Fruit fly (Drosophila melanogaster) whole organism, wandering third instar larva: ENCODE measurements around the gene CG10164.

Experiments
- Abd-B ChIP-seq: fragments of >200 bp; optimal IDR thresholded peaks from 2 replicates; lab custom pipeline; 2017; ENCODE audit warnings: missing biosample characterization, missing genetic modification characterization
- CG32264 ChIP-seq: fragments of 200-800 bp; sonication (Bioruptor generic); optimal IDR thresholded peaks from 2 replicates; lab custom pipeline; 2016; ENCODE audit warnings: missing biosample characterization, missing genetic modification characterization
- CG9705 ChIP-seq: fragments of 200-800 bp; sonication (Bioruptor generic); optimal IDR thresholded peaks from 2 replicates; lab custom pipeline; 2018; ENCODE audit warnings: missing biosample characterization, mild to moderate bottlenecking, missing genetic modification characterization
- CrebA ChIP-seq: fragments of 200-800 bp; sonication (Bioruptor generic); optimal IDR thresholded peaks from 2 replicates; lab custom pipeline; 2016; ENCODE audit warnings: missing biosample characterization, mild to moderate bottlenecking, missing genetic modification characterization, borderline replicate concordance
- Dfd ChIP-seq: fragments of >200 bp; optimal IDR thresholded peaks from 2 replicates; lab custom pipeline; 2017; ENCODE audit warnings: missing biosample characterization, missing genetic modification characterization
- HLH106 ChIP-seq: fragments of 200-800 bp; optimal IDR thresholded peaks from 3 replicates; lab custom pipeline; 2019; ENCODE audit warnings: missing biosample characterization, mild to moderate bottlenecking, missing genetic modification characterization, moderate library complexity
- Hr78 ChIP-seq: fragments of >200 bp; optimal IDR thresholded peaks from 2 replicates; lab custom pipeline; 2017; ENCODE audit warnings: missing biosample characterization, missing genetic modification characterization
- Hr83 ChIP-seq: fragments of 200-300 bp; sonication (Bioruptor generic); optimal IDR thresholded peaks from 2 replicates; lab custom pipeline; 2016; ENCODE audit warnings: missing biosample characterization, mild to moderate bottlenecking, missing genetic modification characterization, moderate library complexity; ENCODE audit not compliant: poor library complexity, severe bottlenecking
- Jra ChIP-seq: sonication (Bioruptor generic); optimal IDR thresholded peaks from 2 replicates; lab custom pipeline; 2016; ENCODE audit warnings: missing biosample characterization, missing genetic modification characterization
- Mio ChIP-seq: sonication (Bioruptor generic); optimal IDR thresholded peaks from 2 replicates; lab custom pipeline; 2016; ENCODE audit warnings: missing biosample characterization, missing genetic modification characterization
- Myc ChIP-seq: fragments of >200 bp; optimal IDR thresholded peaks from 2 replicates; lab custom pipeline; 2017
- N ChIP-seq: fragments of >200 bp; optimal IDR thresholded peaks from 2 replicates; lab custom pipeline; 2018; ENCODE audit warnings: missing biosample characterization, missing external identifiers, missing genetic modification characterization
- OdsH ChIP-seq: fragments of 200-800 bp; sonication (Bioruptor generic); optimal IDR thresholded peaks from 2 replicates; lab custom pipeline; 2016; ENCODE audit warnings: missing biosample characterization, mild to moderate bottlenecking, missing genetic modification characterization
- Rel ChIP-seq, 2 experiments: fragments of 200-800 bp; sonication (Bioruptor generic) in 1 of 2; optimal IDR thresholded peaks; 2 replicates in 1 of 2; 3 replicates in 1 of 2; lab custom pipeline; 2016 to 2019; ENCODE audit warnings: mild to moderate bottlenecking in 2 of 2, missing biosample characterization in 2 of 2, missing genetic modification characterization in 2 of 2, moderate library complexity in 1 of 2
- Sp1 ChIP-seq: fragments of 200-800 bp; sonication (Bioruptor generic); optimal IDR thresholded peaks from 3 replicates; lab custom pipeline; 2019; ENCODE audit warnings: missing biosample characterization, mild to moderate bottlenecking, missing genetic modification characterization, moderate library complexity
- Vsx2 ChIP-seq: fragments of 200-300, 225-300 bp; sonication (Bioruptor generic); optimal IDR thresholded peaks from 2 replicates; lab custom pipeline; 2018; ENCODE audit warnings: missing biosample characterization, missing genetic modification characterization; ENCODE audit not compliant: partially characterized antibody
- br ChIP-seq: fragments of 200-800 bp; sonication (Bioruptor generic); optimal IDR thresholded peaks from 2 replicates; lab custom pipeline; 2016; ENCODE audit warnings: missing biosample characterization, missing genetic modification characterization
- brk ChIP-seq: fragments of 200-800 bp; sonication (Bioruptor generic); optimal IDR thresholded peaks from 2 replicates; lab custom pipeline; 2016; ENCODE audit warnings: missing biosample characterization, mild to moderate bottlenecking, missing genetic modification characterization
- dl ChIP-seq, 2 experiments: fragments of 175-275, 200-275 bp in 1 of 2; fragments of 200-275 bp in 1 of 2; sonication (Bioruptor generic); optimal IDR thresholded peaks; lab custom pipeline; 2018; ENCODE audit warnings: mild to moderate bottlenecking in 2 of 2, missing biosample characterization in 2 of 2, missing genetic modification characterization in 2 of 2, moderate library complexity in 2 of 2; ENCODE audit not compliant: partially characterized antibody in 2 of 2, insufficient read depth in 1 of 2
- dmrt93B ChIP-seq: fragments of 200-800 bp; sonication (Bioruptor generic); optimal IDR thresholded peaks from 2 replicates; lab custom pipeline; 2018; ENCODE audit warnings: missing biosample characterization, mild to moderate bottlenecking, missing genetic modification characterization
- dsf ChIP-seq: sonication (Bioruptor generic); optimal IDR thresholded peaks from 2 replicates; lab custom pipeline; 2016; ENCODE audit warnings: missing biosample characterization, missing genetic modification characterization, borderline replicate concordance
- ey ChIP-seq: fragments of 200-800 bp; sonication (Bioruptor generic); optimal IDR thresholded peaks from 2 replicates; lab custom pipeline; 2016; ENCODE audit warnings: missing biosample characterization, missing genetic modification characterization
- fru ChIP-seq: fragments of 200-800 bp; sonication (Bioruptor generic); optimal IDR thresholded peaks from 3 replicates; lab custom pipeline; 2016; ENCODE audit warnings: missing biosample characterization, mild to moderate bottlenecking, missing genetic modification characterization
- jim ChIP-seq: fragments of 175-275, 200-325 bp; sonication (Bioruptor generic); optimal IDR thresholded peaks from 2 replicates; lab custom pipeline; 2016; ENCODE audit warnings: missing biosample characterization, mild to moderate bottlenecking, missing genetic modification characterization
- lola ChIP-seq: fragments of >200 bp; optimal IDR thresholded peaks from 2 replicates; lab custom pipeline; 2017; ENCODE audit warnings: missing biosample characterization, missing genetic modification characterization
- psq ChIP-seq: fragments of 200-800 bp; sonication (Bioruptor generic); optimal IDR thresholded peaks from 3 replicates; lab custom pipeline; 2017; ENCODE audit warnings: missing biosample characterization, mild to moderate bottlenecking, missing genetic modification characterization, moderate library complexity
- sage ChIP-seq: fragments of 200-800 bp; sonication (Bioruptor generic); optimal IDR thresholded peaks from 2 replicates; lab custom pipeline; 2016; ENCODE audit warnings: missing biosample characterization, mild to moderate bottlenecking, missing genetic modification characterization
- usp ChIP-seq: fragments of >200 bp; optimal IDR thresholded peaks from 2 replicates; lab custom pipeline; 2017; ENCODE audit warnings: missing biosample characterization, missing genetic modification characterization
- woc ChIP-seq: sonication (Bioruptor generic); optimal IDR thresholded peaks from 2 replicates; lab custom pipeline; 2016; ENCODE audit warnings: missing biosample characterization, mild to moderate bottlenecking, missing genetic modification characterization

The CG10164 gene

dm6 chr3R:23538719-23539145, 18.0 kb downstream of the CG10164 start, which contains the start of gene Ugt303B2:
Ugt303B2 (minus strand) TSS chr3R:23538908.
- peak; percentile 47 for TF ChIP-seq fru (GFP tag; lab: Kevin White, UChicago)
- TF ChIP-seq Vsx2 (GFP tag; lab: Kevin White, UChicago) = peak; percentile 9
- no peak for TF ChIP-seq sage (GFP tag; lab: Kevin White, UChicago)
- TF ChIP-seq, all 38 proteins: peak for 2

- TF ChIP-seq usp (GFP tag; lab: Kevin White, UChicago) (no peak), Rel (GFP tag; optimal IDR thresholded peaks at IDR 0.05; lab: Kevin White, UChicago) (no peak), Rel (tag; optimal IDR thresholded peaks at IDR 0.05; lab: Kevin White, UChicago) (no peak)
Measured at dm6 chr3R:23536610-23537009, 20.1 kb downstream of the CG10164 start, which contains the start of gene Ugt303B1. Ugt303B1 (minus strand) TSS chr3R:23536710.

DNA sequence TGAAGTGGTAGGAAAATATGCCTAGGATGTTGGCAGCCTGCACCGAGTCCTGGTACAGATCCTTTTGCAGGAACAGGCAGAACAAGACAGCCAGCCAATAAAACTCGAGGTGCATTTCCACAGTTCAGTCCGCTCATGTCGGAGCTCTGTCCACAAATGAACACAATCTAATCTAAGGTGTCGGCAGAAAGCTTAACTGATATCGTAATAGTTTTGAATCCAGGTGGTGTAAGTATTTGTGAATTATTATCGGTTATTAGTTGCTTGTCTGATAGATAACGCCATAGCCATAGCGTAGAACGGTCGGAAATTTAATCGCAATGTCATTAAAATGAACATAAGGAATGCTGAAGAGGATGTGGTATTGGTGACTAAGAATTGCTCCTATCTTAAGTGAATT, 22.1 kb downstream of the CG10164 start, which contains the start of gene Ugt303B3:
Gene Ugt303B3, minus strand, starts transcription at position 159 of the 400 bp plus-strand sequence.
- no peak for TF ChIP-seq OdsH (GFP tag; lab: Kevin White, UChicago)
- no peak for TF ChIP-seq woc (GFP tag; lab: Kevin White, UChicago)
- no peak for TF ChIP-seq fru (GFP tag; lab: Kevin White, UChicago)
- no peak for TF ChIP-seq Dfd (GFP tag; lab: Kevin White, UChicago)
- no peak for TF ChIP-seq CG32264 (GFP tag; lab: Kevin White, UChicago)
- TF ChIP-seq dl (GFP tag; optimal IDR thresholded peaks at IDR 0.05; lab: Kevin White, UChicago; ENCODE audit: insufficient read depth in 1 of 2, partially characterized antibody in 2 of 2) = no peak
- TF ChIP-seq Sp1 (GFP tag; lab: Kevin White, UChicago) = no peak
- no peak for TF ChIP-seq CrebA (GFP tag; lab: Kevin White, UChicago)
- no peak for TF ChIP-seq Myc
- TF ChIP-seq dsf = no peak

dm6 chr3R:23530886-23531285, 25.9 kb downstream of the CG10164 start, which contains the start of gene CG10175:
CG10175 (minus strand) TSS chr3R:23530986.
- TF ChIP-seq Mio (GFP tag; lab: Kevin White, UChicago) (no peak), ey (GFP tag; lab: Kevin White, UChicago) (no peak), jim (GFP tag; lab: Kevin White, UChicago) (no peak), psq (no peak), Vsx2 (GFP tag; lab: Kevin White, UChicago) (no peak), Abd-B (no peak), woc (GFP tag; lab: Kevin White, UChicago) (no peak), Hr83 (GFP tag; lab: Kevin White, UChicago) (no peak), Rel (GFP tag; optimal IDR thresholded peaks at IDR 0.05; lab: Kevin White, UChicago) (no peak), Rel (tag; optimal IDR thresholded peaks at IDR 0.05; lab: Kevin White, UChicago) (no peak), Myc (no peak), Hr78 (no peak)
- TF ChIP-seq, all 38 proteins: peak for 0

DNA sequence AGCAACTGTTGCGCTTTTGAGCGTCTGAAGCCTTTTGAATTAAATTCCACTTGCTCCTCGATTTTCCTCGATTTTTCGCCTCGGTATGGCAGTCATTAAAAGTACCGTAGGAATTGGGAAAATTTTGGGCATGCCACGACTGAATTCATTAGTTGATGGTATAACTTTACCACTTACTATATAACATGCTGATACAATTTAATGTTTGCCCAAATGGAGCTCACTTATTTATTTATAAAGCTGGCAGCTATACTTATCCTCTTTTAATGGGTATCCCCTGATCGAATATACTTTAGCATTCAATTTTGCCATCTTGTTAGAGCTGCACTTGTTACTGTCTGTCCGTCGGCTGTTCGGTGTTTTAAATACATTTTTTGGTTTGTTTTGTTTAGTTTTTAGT, 29.3 kb downstream of the CG10164 start:
- TF ChIP-seq lola (GFP tag; lab: Kevin White, UChicago) (no peak), dsf (no peak), psq (no peak), brk (no peak), Vsx2 (GFP tag; lab: Kevin White, UChicago) (no peak), Hr83 (GFP tag; lab: Kevin White, UChicago) (no peak), N (GFP tag; lab: Kevin White, UChicago) (no peak), Jra (GFP tag; lab: Kevin White, UChicago) (no peak), dmrt93B (GFP tag; lab: Kevin White, UChicago) (no peak), dl (GFP tag; optimal IDR thresholded peaks at IDR 0.05; lab: Kevin White, UChicago; ENCODE audit: insufficient read depth in 1 of 2, partially characterized antibody in 2 of 2) (no peak), Abd-B (no peak), sage (GFP tag; lab: Kevin White, UChicago) (no peak), HLH106 (no peak), CG9705 (GFP tag; lab: Kevin White, UChicago) (no peak), CG32264 (GFP tag; lab: Kevin White, UChicago) (no peak), Dfd (GFP tag; lab: Kevin White, UChicago) (no peak)

dm6 chr3R:23526069-23526468, 30.7 kb downstream of the CG10164 start:
- TF ChIP-seq ey (GFP tag; lab: Kevin White, UChicago) (no peak), Hr83 (GFP tag; lab: Kevin White, UChicago) (no peak), dl (GFP tag; optimal IDR thresholded peaks at IDR 0.05; lab: Kevin White, UChicago; ENCODE audit: insufficient read depth in 1 of 2, partially characterized antibody in 2 of 2) (no peak), br (no peak)
